Fruit fly (Drosophila melanogaster): ENCODE measurements around the gene CG4766.

CG4766 gene

dm6 chrX:5989368-5989767, 11.2 kb downstream of the CG4766 start (continued):
- no peak for TF ChIP-seq pho (GFP tag; optimal IDR thresholded peaks at IDR 0.05)
- no peak for TF ChIP-seq Nf-YC (tag; optimal IDR thresholded peaks at IDR 0.05)
- peak; percentile 59 for TF ChIP-seq CG14441 (GFP tag; IDR thresholded peaks at IDR 0.05)
- TF ChIP-seq CG4854 (GFP tag; optimal IDR thresholded peaks at IDR 0.05), result no peak
- TF ChIP-seq HLH54F (GFP tag; optimal IDR thresholded peaks at IDR 0.05), result no peak
- TF ChIP-seq CG6683 (GFP tag; optimal IDR thresholded peaks at IDR 0.05), result no peak
- peak; percentile 10 for TF ChIP-seq ind (GFP tag; optimal IDR thresholded peaks at IDR 0.05)
- TF ChIP-seq ranshi (GFP tag; IDR thresholded peaks at IDR 0.05), result peak; percentile 48; the same call in 1 of the 2 replicates
- no peak for TF ChIP-seq CG31388 (GFP tag; optimal IDR thresholded peaks at IDR 0.05)
- TF ChIP-seq CG12236 (GFP tag; optimal IDR thresholded peaks at IDR 0.05), result no peak
- TF ChIP-seq sug (tag; optimal IDR thresholded peaks at IDR 0.05), result no peak
- TF ChIP-seq CG30431 (GFP tag; optimal IDR thresholded peaks at IDR 0.05), result no peak
- no peak for TF ChIP-seq sima (GFP tag; optimal IDR thresholded peaks at IDR 0.05)
- no peak for TF ChIP-seq CG12744 (GFP tag; optimal IDR thresholded peaks at IDR 0.05)
- peak; percentile 26; the same call in 1 of the 2 replicates for TF ChIP-seq Nf-YA (GFP tag; IDR thresholded peaks at IDR 0.05)
- TF ChIP-seq Oli (tag; optimal IDR thresholded peaks at IDR 0.05), result peak; percentile 61
- TF ChIP-seq tin (GFP tag; optimal IDR thresholded peaks at IDR 0.05), result peak; percentile 35
- TF ChIP-seq CG17385 (GFP tag; optimal IDR thresholded peaks at IDR 0.05), result peak; percentile 25
- TF ChIP-seq CG16863 (GFP tag; optimal IDR thresholded peaks at IDR 0.05), result peak; percentile 4
- TF ChIP-seq CG1233 (GFP tag; optimal IDR thresholded peaks at IDR 0.05), result no peak
- TF ChIP-seq hkb (optimal IDR thresholded peaks at IDR 0.05), result no peak
- TF ChIP-seq hkb (GFP tag; IDR thresholded peaks at IDR 0.05), result peak; percentile 66
- no peak for TF ChIP-seq CG7963 (GFP tag; IDR thresholded peaks at IDR 0.05; ENCODE audit: partially characterized antibody)
- TF ChIP-seq CG5180 (GFP tag; optimal IDR thresholded peaks at IDR 0.05), result peak; percentile 4
- no peak for TF ChIP-seq danr (GFP tag; IDR thresholded peaks at IDR 0.05)
- peak; percentile 33 for TF ChIP-seq CG12659 (GFP tag; optimal IDR thresholded peaks at IDR 0.05)
- no peak for TF ChIP-seq CG15479 (GFP tag; optimal IDR thresholded peaks at IDR 0.05)
- TF ChIP-seq Atf6 (GFP tag; IDR thresholded peaks at IDR 0.05), result peak; percentile 20; the same call in 1 of the 2 replicates
- TF ChIP-seq hth (optimal IDR thresholded peaks at IDR 0.05), result no peak
- TF ChIP-seq sr (GFP tag; IDR thresholded peaks at IDR 0.05), result no peak
- TF ChIP-seq Blimp-1 (GFP tag; optimal IDR thresholded peaks at IDR 0.05), result peak; percentile 49
- TF ChIP-seq CG31224 (GFP tag; IDR thresholded peaks at IDR 0.05), result peak; percentile 40; the same call in 1 of the 2 replicates
- TF ChIP-seq fu2 (GFP tag; optimal IDR thresholded peaks at IDR 0.05), result no peak
- no peak for TF ChIP-seq CG17802 (tag; optimal IDR thresholded peaks at IDR 0.05)
- TF ChIP-seq CG3163 (GFP tag; optimal IDR thresholded peaks at IDR 0.05), result no peak
- TF ChIP-seq Dad (GFP tag; optimal IDR thresholded peaks at IDR 0.05), result no peak
- no peak for TF ChIP-seq Pdp1 (GFP tag; optimal IDR thresholded peaks at IDR 0.05)
- peak; percentile 40 for TF ChIP-seq Xbp1 (GFP tag; optimal IDR thresholded peaks at IDR 0.05)
- peak; percentile 64 for TF ChIP-seq gem (tag; optimal IDR thresholded peaks at IDR 0.05)
- peak; percentile 18 for TF ChIP-seq CG12769 (tag; optimal IDR thresholded peaks at IDR 0.05)
- TF ChIP-seq CG17359 (tag; optimal IDR thresholded peaks at IDR 0.05), result peak; percentile 61
- no peak for TF ChIP-seq CG7372 (GFP tag; IDR thresholded peaks at IDR 0.05)
- no peak for TF ChIP-seq pan (optimal IDR thresholded peaks at IDR 0.05)
- TF ChIP-seq pan (GFP tag; optimal IDR thresholded peaks at IDR 0.05 in 1 of 2, IDR thresholded peaks at IDR 0.05 in 1 of 2), result peak in 1 of 2 experiments; percentile 76
- TF ChIP-seq sens-2 (GFP tag; IDR thresholded peaks at IDR 0.05), result no peak
- no peak for TF ChIP-seq Opbp (GFP tag; IDR thresholded peaks at IDR 0.05; ENCODE audit: partially characterized antibody)
- TF ChIP-seq ato (GFP tag; IDR thresholded peaks at IDR 0.05; ENCODE audit: partially characterized antibody), result no peak
- no peak for TF ChIP-seq Aef1 (GFP tag; IDR thresholded peaks at IDR 0.05)
- peak; percentile 59 for TF ChIP-seq row (GFP tag; IDR thresholded peaks at IDR 0.05)
- TF ChIP-seq Hr78 (GFP tag; optimal IDR thresholded peaks at IDR 0.05), result no peak
- TF ChIP-seq CG14710 (tag; optimal IDR thresholded peaks at IDR 0.05), result peak; percentile 13

All from whole organism, embryonic.